Worm (Caenorhabditis elegans) whole organism, early embryonic: ENCODE data around the gene K09C8.2.

Source experiments
- F13C5.2 ChIP-seq: sonication (generic microtip); optimal IDR thresholded peaks from 2 replicates; lab custom pipeline; 2017; ENCODE audit warnings: mild to moderate bottlenecking, missing genetic modification characterization, inconsistent platforms, missing compliant biosample characterization
- aly-1 ChIP-seq: sonication (generic microtip); optimal IDR thresholded peaks from 2 replicates; lab custom pipeline; 2016; ENCODE audit warnings: missing genetic modification characterization, missing compliant biosample characterization
- ama-1 ChIP-seq: fragments of 150-350 bp; optimal IDR thresholded peaks from 2 replicates; lab custom pipeline; 2014
- ceh-36 ChIP-seq: sonication (generic microtip); optimal IDR thresholded peaks from 2 replicates; lab custom pipeline; 2016; ENCODE audit warnings: missing genetic modification characterization, inconsistent platforms, missing compliant biosample characterization
- ets-7 ChIP-seq: sonication (generic microtip); optimal IDR thresholded peaks from 2 replicates; lab custom pipeline; 2016; ENCODE audit warnings: missing genotype, missing genetic modification characterization, missing compliant biosample characterization
- flt-1 ChIP-seq: fragments of 200-800 bp; sonication (Bioruptor generic); IDR thresholded peaks from 2 replicates; pipeline ENCODE4 v1.3.6; 2022; ENCODE audit warnings: missing genetic modification characterization, missing compliant biosample characterization
- tbx-11 ChIP-seq: fragments of 200-800 bp; sonication (Bioruptor generic); IDR thresholded peaks from 2 replicates; pipeline ENCODE4 v1.3.6; 2022; ENCODE audit warnings: missing genetic modification characterization, missing compliant biosample characterization
- tra-4 ChIP-seq: sonication (generic microtip); optimal IDR thresholded peaks from 2 replicates; lab custom pipeline; 2017; ENCODE audit warnings: missing genetic modification characterization, missing compliant biosample characterization

DNA sequence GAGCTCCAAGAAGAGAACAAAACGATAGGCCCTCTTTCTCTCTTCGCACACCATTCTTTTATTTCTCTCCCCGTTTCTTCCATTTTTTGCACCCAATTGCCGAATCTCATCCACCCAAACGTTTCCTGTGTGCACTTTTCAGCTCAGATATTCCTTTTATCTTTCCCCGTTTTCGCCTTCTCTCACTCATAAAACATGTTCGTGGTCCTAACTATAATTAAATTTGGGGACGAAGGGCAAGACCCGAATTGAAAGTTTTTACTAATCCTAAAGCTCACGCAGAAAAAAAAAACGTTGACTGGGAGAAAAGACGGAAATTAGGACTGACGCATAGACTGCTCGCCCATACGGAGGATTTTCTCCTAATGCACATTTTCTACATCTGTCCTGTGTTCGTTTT, 6.3 kb downstream of the K09C8.2 start:
- no peak for TF ChIP-seq ama-1 (lab: Kevin White, UChicago)
- no peak for TF ChIP-seq ets-7 (tag; lab: Kevin White, UChicago)
- no peak for TF ChIP-seq ceh-36 (tag; lab: Kevin White, UChicago)
- no peak for TF ChIP-seq F13C5.2
- no peak for TF ChIP-seq tra-4 (tag; lab: Kevin White, UChicago)
- TF ChIP-seq flt-1 (GFP tag; lab: Robert Waterston, UW), result no peak
- no peak for TF ChIP-seq aly-1
- no peak for TF ChIP-seq tbx-11 (GFP tag; lab: Robert Waterston, UW)
